Worm (Caenorhabditis elegans) whole organism, L4 larva: ENCODE results near the gene srj-11.

Experiments used
- ceh-44 ChIP-seq: fragments of 200-800 bp; sonication (Bioruptor generic); IDR thresholded peaks from 2 replicates; pipeline ENCODE4 v1.3.6; 2022; ENCODE audit warnings: missing genetic modification reagents, missing genetic modification characterization, missing compliant biosample characterization
- ceh-62 ChIP-seq: sonication (generic microtip); optimal IDR thresholded peaks from 2 replicates; lab custom pipeline; 2017; ENCODE audit warnings: missing biosample characterization, missing genetic modification characterization
- dmd-8 ChIP-seq: fragments of 200-800 bp; sonication (Bioruptor generic); IDR thresholded peaks from 2 replicates; pipeline ENCODE4 v1.3.6; 2022; ENCODE audit warnings: missing genetic modification characterization, missing compliant biosample characterization
- gei-8 ChIP-seq: fragments of 200-800 bp; sonication (Bioruptor generic); optimal IDR thresholded peaks from 2 replicates; lab custom pipeline; 2018; ENCODE audit warnings: mild to moderate bottlenecking, missing genetic modification characterization, missing compliant biosample characterization

- TF ChIP-seq dmd-8 (GFP tag; lab: Robert Waterston, UW): no peak
- no peak for TF ChIP-seq ceh-62
- TF ChIP-seq ceh-44: no peak
- no peak for TF ChIP-seq gei-8 (GFP tag; lab: Kevin White, UChicago)
Observed at ce11 chrV:3196832-3197329, 44.3 kb upstream of the srj-11 start, which contains the start of the genes Y73C8B.1 and Y73C8B.5.
